Fruit fly (Drosophila melanogaster) whole organism, adult: Measurements from ENCODE around the gene CG5390.

Source experiments
- CG33017 ChIP-seq: fragments of 200-800 bp; sonication (Bioruptor generic); optimal IDR thresholded peaks from 2 replicates; lab custom pipeline; 2018; ENCODE audit warnings: missing biosample characterization, mild to moderate bottlenecking, missing genetic modification characterization, moderate library complexity
- Clk ChIP-seq: fragments of 200-800 bp; sonication (Bioruptor generic); optimal IDR thresholded peaks from 2 replicates; lab custom pipeline; 2017; ENCODE audit warnings: missing biosample characterization, missing genetic modification characterization
- kay ChIP-seq: fragments of 200-800 bp; sonication (Bioruptor generic); peaks from one replicate; lab custom pipeline; 2016; ENCODE audit warnings: missing biosample characterization, missing genetic modification characterization, borderline replicate concordance

DNA sequence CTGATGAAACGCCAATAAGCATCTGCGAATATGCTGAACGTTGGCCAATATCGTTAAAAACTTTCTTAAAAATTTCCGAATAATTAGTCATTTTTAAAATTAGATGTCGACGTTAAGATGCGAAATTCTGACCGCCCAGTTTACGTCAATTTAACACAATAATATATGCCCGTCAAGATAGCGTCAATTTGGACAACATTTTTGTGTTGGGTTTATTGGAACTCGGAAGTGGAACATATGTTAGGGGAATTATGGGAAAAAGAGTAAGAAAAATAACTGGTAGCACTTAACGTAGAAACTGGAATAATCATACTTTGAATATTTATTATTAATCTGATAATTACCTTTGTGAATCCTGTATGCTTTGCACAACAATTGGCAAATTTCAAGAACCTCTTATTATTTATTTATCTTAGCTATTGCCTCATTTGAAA is 50.7 kb downstream of the CG5390 start, which contains the start of gene CG5676:
- no peak for TF ChIP-seq Clk
- TF ChIP-seq CG33017 (tag; lab: Kevin White, UChicago): no peak
- TF ChIP-seq kay (GFP tag; lab: Kevin White, UChicago): peak; percentile 92
